Fruit fly (Drosophila melanogaster) whole organism, embryonic: ENCODE data around the gene CG6149.

ENCODE experiments used
- ATbp ChIP-seq: fragments of 200-800 bp; sonication (Bioruptor generic); optimal IDR thresholded peaks from 2 replicates; lab custom pipeline; 2017; ENCODE audit warnings: missing biosample characterization, mild to moderate bottlenecking, missing genetic modification characterization, missing genetic modification reagents
- Adf1 ChIP-seq: fragments of 200-800 bp; sonication (Bioruptor generic); IDR thresholded peaks from 2 replicates; pipeline ENCODE4 v1.3.6; 2022; ENCODE audit warnings: missing biosample characterization, missing genetic modification characterization
- Awh ChIP-seq: fragments of 200-800 bp; sonication (Bioruptor generic); IDR thresholded peaks from 2 replicates; pipeline ENCODE4, ENCODE4 v1.3.6; 2022; ENCODE audit warnings: missing biosample characterization, missing genetic modification characterization
- Blimp-1 ChIP-seq: fragments of 200-800 bp; sonication (Bioruptor generic); optimal IDR thresholded peaks from 3 replicates; lab custom pipeline; 2018; ENCODE audit warnings: missing biosample characterization, missing genetic modification characterization, mild to moderate bottlenecking, moderate library complexity, missing genetic modification reagents
- CG1024 ChIP-seq: fragments of 200-800 bp; sonication (Bioruptor generic); IDR thresholded peaks from 2 replicates; pipeline ENCODE4 v1.3.6; 2022; ENCODE audit warnings: missing biosample characterization, missing genetic modification characterization
- CG10462 ChIP-seq: fragments of 200-800 bp; sonication (Bioruptor generic); optimal IDR thresholded peaks from 2 replicates; lab custom pipeline; 2016; ENCODE audit warnings: missing biosample characterization, missing genetic modification characterization
- CG11504 ChIP-seq: fragments of 200-800 bp; sonication (Bioruptor generic); optimal IDR thresholded peaks from 3 replicates; lab custom pipeline; 2019; ENCODE audit warnings: missing biosample characterization, mild to moderate bottlenecking, missing genetic modification characterization, moderate library complexity
- CG12219 ChIP-seq: fragments of 200-800 bp; sonication (Bioruptor generic); optimal IDR thresholded peaks from 3 replicates; lab custom pipeline; 2018; ENCODE audit warnings: missing biosample characterization, mild to moderate bottlenecking, missing genetic modification characterization
- CG15269 ChIP-seq: fragments of 200-800 bp; sonication (Bioruptor generic); optimal IDR thresholded peaks from 2 replicates; lab custom pipeline; 2018; ENCODE audit warnings: missing biosample characterization, mild to moderate bottlenecking, missing genetic modification characterization, moderate library complexity
- CG17385 ChIP-seq: fragments of 200-800 bp; sonication (Bioruptor generic); optimal IDR thresholded peaks from 3 replicates; lab custom pipeline; 2018; ENCODE audit warnings: missing biosample characterization, mild to moderate bottlenecking, missing genetic modification characterization
- CG17568 ChIP-seq: fragments of 200-800 bp; sonication (Bioruptor generic); optimal IDR thresholded peaks from 2 replicates; lab custom pipeline; 2018; ENCODE audit warnings: missing biosample characterization, mild to moderate bottlenecking, missing genetic modification characterization, moderate library complexity
- CG18476 ChIP-seq: fragments of 200-800 bp; sonication (Bioruptor generic); optimal IDR thresholded peaks from 2 replicates; lab custom pipeline; 2016; ENCODE audit warnings: missing biosample characterization, mild to moderate bottlenecking, missing genetic modification characterization
- CG3065 ChIP-seq: fragments of 200-800 bp; sonication (Bioruptor generic); optimal IDR thresholded peaks from 2 replicates; lab custom pipeline; 2016; ENCODE audit warnings: missing biosample characterization, missing genetic modification characterization
- CG31365 ChIP-seq: fragments of 200-800 bp; sonication (Bioruptor generic); optimal IDR thresholded peaks from 2 replicates; lab custom pipeline; 2018; ENCODE audit warnings: missing biosample characterization, mild to moderate bottlenecking, missing genetic modification characterization
- CG32772 ChIP-seq: fragments of 200-800 bp; sonication (Bioruptor generic); IDR thresholded peaks from 2 replicates; pipeline ENCODE4 v1.3.6; 2022; ENCODE audit warnings: missing biosample characterization, missing genetic modification characterization
- CG3281 ChIP-seq: fragments of 200-800 bp; sonication (Bioruptor generic); optimal IDR thresholded peaks from 3 replicates; lab custom pipeline; 2017; ENCODE audit warnings: missing biosample characterization, mild to moderate bottlenecking, missing genetic modification characterization
- CG34422 ChIP-seq: fragments of 200-800 bp; sonication (Bioruptor generic); IDR thresholded peaks from 3 replicates; pipeline ENCODE4 v1.3.6; 2022; ENCODE audit warnings: missing biosample characterization, missing genetic modification characterization
- CG3847 ChIP-seq: fragments of 200-800 bp; sonication (Bioruptor generic); IDR thresholded peaks from 2 replicates; pipeline ENCODE4 v1.3.6; 2022; ENCODE audit warnings: missing biosample characterization, missing genetic modification characterization
- CG4424 ChIP-seq: fragments of 200-800 bp; sonication (Bioruptor generic); optimal IDR thresholded peaks from 3 replicates; lab custom pipeline; 2016; ENCODE audit warnings: missing biosample characterization, missing genetic modification characterization
- CG8290 ChIP-seq, 3 experiments: fragments of 200-800 bp; sonication (Bioruptor generic); optimal IDR thresholded peaks; 2 replicates each; lab custom pipeline; 2016 to 2019; ENCODE audit warnings: missing biosample characterization in 3 of 3, missing genetic modification characterization in 3 of 3, mild to moderate bottlenecking in 2 of 3, moderate library complexity in 1 of 3
- CG9437 ChIP-seq: fragments of 200-800 bp; sonication (Bioruptor generic); optimal IDR thresholded peaks from 2 replicates; lab custom pipeline; 2018; ENCODE audit warnings: missing biosample characterization, mild to moderate bottlenecking, missing genetic modification characterization
- CG9727 ChIP-seq: fragments of 200-800 bp; sonication (Bioruptor generic); optimal IDR thresholded peaks from 3 replicates; lab custom pipeline; 2017; ENCODE audit warnings: missing biosample characterization, mild to moderate bottlenecking, missing genetic modification characterization
- Doc3 ChIP-seq: fragments of 200-800 bp; sonication (Bioruptor generic); IDR thresholded peaks from 3 replicates; pipeline ENCODE4 v1.3.6; 2022; ENCODE audit warnings: missing biosample characterization, missing genetic modification characterization; ENCODE audit not compliant: partially characterized antibody
- HLH54F ChIP-seq: fragments of 200-800 bp; sonication (Bioruptor generic); optimal IDR thresholded peaks from 3 replicates; lab custom pipeline; 2016; ENCODE audit warnings: missing biosample characterization, missing genetic modification characterization
- Hand ChIP-seq: fragments of 200-800 bp; sonication (Bioruptor generic); optimal IDR thresholded peaks from 2 replicates; lab custom pipeline; 2017; ENCODE audit warnings: mild to moderate bottlenecking, missing biosample characterization, missing genetic modification reagents, missing genetic modification characterization
- Hr78 ChIP-seq, 2 experiments: fragments of 200-800 bp in 1 of 2; fragments of >200 bp in 1 of 2; sonication (Bioruptor generic) in 1 of 2; optimal IDR thresholded peaks; 2 replicates each; lab custom pipeline; 2017 to 2019; ENCODE audit warnings: missing biosample characterization in 2 of 2, missing genetic modification characterization in 2 of 2, mild to moderate bottlenecking in 1 of 2, moderate library complexity in 1 of 2
- Lpt ChIP-seq: fragments of >200 bp; optimal IDR thresholded peaks from 2 replicates; lab custom pipeline; 2018; ENCODE audit warnings: missing biosample characterization, missing genetic modification characterization
- Med ChIP-seq: fragments of 200-800 bp; sonication (Bioruptor generic); peaks from one replicate; lab custom pipeline; 2016; ENCODE audit warnings: missing biosample characterization, missing genetic modification characterization, mild to moderate bottlenecking, inconsistent platforms, moderate library complexity
- Six4 ChIP-seq: fragments of 200-800 bp; sonication (Bioruptor generic); optimal IDR thresholded peaks from 2 replicates; lab custom pipeline; 2016; ENCODE audit warnings: missing biosample characterization, missing genetic modification characterization
- Tbp ChIP-seq: fragments of >200 bp; optimal IDR thresholded peaks from 2 replicates; lab custom pipeline; 2018; ENCODE audit warnings: missing biosample characterization, missing genetic modification characterization
- al ChIP-seq: fragments of 200-800 bp; sonication (Bioruptor generic); IDR thresholded peaks from 2 replicates; pipeline ENCODE4 v1.3.6; 2022; ENCODE audit warnings: missing biosample characterization, missing genetic modification characterization
- cad ChIP-seq: fragments of >200 bp; optimal IDR thresholded peaks from 2 replicates; lab custom pipeline; 2017; ENCODE audit warnings: missing biosample characterization, missing genetic modification characterization
- chinmo ChIP-seq: fragments of 200-800 bp; sonication (Bioruptor generic); IDR thresholded peaks from 4 replicates; pipeline ENCODE4 v1.3.6; 2022; ENCODE audit warnings: missing biosample characterization, missing genetic modification characterization; ENCODE audit not compliant: partially characterized antibody
- fd3F ChIP-seq: fragments of 200-800 bp; sonication (Bioruptor generic); optimal IDR thresholded peaks from 2 replicates; lab custom pipeline; 2018; ENCODE audit warnings: missing biosample characterization, mild to moderate bottlenecking, missing genetic modification characterization, moderate library complexity
- ind ChIP-seq: fragments of 200-800 bp; sonication (Bioruptor generic); optimal IDR thresholded peaks from 3 replicates; lab custom pipeline; 2016; ENCODE audit warnings: missing biosample characterization, missing genetic modification characterization
- nerfin-1 ChIP-seq: fragments of 200-800 bp; sonication (Bioruptor generic); optimal IDR thresholded peaks from 3 replicates; lab custom pipeline; 2019; ENCODE audit warnings: missing biosample characterization, mild to moderate bottlenecking, missing genetic modification characterization, moderate library complexity
- pb ChIP-seq: fragments of 200-800 bp; sonication (Bioruptor generic); optimal IDR thresholded peaks from 3 replicates; lab custom pipeline; 2016; ENCODE audit warnings: missing biosample characterization, missing genetic modification characterization
- phol ChIP-seq: fragments of 200-800 bp; sonication (Bioruptor generic); optimal IDR thresholded peaks from 3 replicates; lab custom pipeline; 2018; ENCODE audit warnings: missing biosample characterization, mild to moderate bottlenecking, missing genetic modification characterization, moderate library complexity
- pita ChIP-seq: fragments of 200-800 bp; sonication (Bioruptor generic); optimal IDR thresholded peaks from 2 replicates; lab custom pipeline; 2017; ENCODE audit warnings: missing biosample characterization, mild to moderate bottlenecking, missing genetic modification characterization
- psq ChIP-seq: fragments of 200-800 bp; sonication (Bioruptor generic); optimal IDR thresholded peaks from 2 replicates; lab custom pipeline; 2017; ENCODE audit warnings: missing biosample characterization, missing genetic modification characterization
- pum ChIP-seq: fragments of 200-800 bp; sonication (Bioruptor generic); optimal IDR thresholded peaks from 2 replicates; lab custom pipeline; 2016; ENCODE audit warnings: missing biosample characterization, missing genetic modification characterization
- ranshi ChIP-seq: fragments of 200-800 bp; sonication (Bioruptor generic); IDR thresholded peaks from 2 replicates; pipeline ENCODE4 v1.3.6; 2022; ENCODE audit warnings: missing biosample characterization, missing genetic modification characterization
- rib ChIP-seq: fragments of 200-800 bp; sonication (Bioruptor generic); IDR thresholded peaks from 2 replicates; pipeline ENCODE4 v1.3.6; 2022; ENCODE audit warnings: missing biosample characterization, missing genetic modification characterization
- sens ChIP-seq: fragments of 200-800 bp; sonication (Bioruptor generic); peaks from one replicate; lab custom pipeline; 2016; ENCODE audit warnings: missing biosample characterization, missing genetic modification characterization
- ssp ChIP-seq: fragments of 200-800 bp; sonication (Bioruptor generic); IDR thresholded peaks from 2 replicates; pipeline ENCODE4 v1.3.6; 2022; ENCODE audit warnings: missing biosample characterization, missing genetic modification characterization
- tgo ChIP-seq: fragments of 200-800 bp; sonication (Bioruptor generic); IDR thresholded peaks from 3 replicates; pipeline ENCODE4 v1.3.6; 2022; ENCODE audit warnings: missing biosample characterization, missing genetic modification characterization
- tin ChIP-seq: fragments of 200-800 bp; sonication (Bioruptor generic); optimal IDR thresholded peaks from 3 replicates; lab custom pipeline; 2016; ENCODE audit warnings: missing biosample characterization, missing genetic modification characterization
- tll ChIP-seq, 2 experiments: fragments of 200-800 bp in 1 of 2; fragments of >200 bp in 1 of 2; sonication (Bioruptor generic) in 1 of 2; optimal IDR thresholded peaks; 2 replicates each; lab custom pipeline; 2017 to 2019; ENCODE audit warnings: missing biosample characterization in 2 of 2, missing genetic modification characterization in 2 of 2, mild to moderate bottlenecking in 1 of 2, moderate library complexity in 1 of 2
- tna ChIP-seq: fragments of 200-800 bp; sonication (Bioruptor generic); IDR thresholded peaks from 2 replicates; pipeline ENCODE4 v1.3.6; 2022; ENCODE audit warnings: missing biosample characterization, missing genetic modification characterization; ENCODE audit not compliant: partially characterized antibody

The CG6149 gene

dm6 chr3L:11398484-11399088, 36.7 kb downstream of the CG6149 start (continued):
- TF ChIP-seq CG9437 (GFP tag; lab: Kevin White, UChicago): peak; percentile 60
- TF ChIP-seq Awh (GFP tag; lab: Robert Waterston, UW): no peak
- no peak for TF ChIP-seq CG8290 (GFP tag; optimal IDR thresholded peaks at IDR 0.05; lab: Kevin White, UChicago)
- TF ChIP-seq CG8290 (tag; optimal IDR thresholded peaks at IDR 0.05; lab: Kevin White, UChicago): peak in 1 of 2 experiments; percentile 31
- TF ChIP-seq cad: no peak
- peak; percentile 64 for TF ChIP-seq CG15269 (tag; lab: Kevin White, UChicago)
- TF ChIP-seq rib (GFP tag; lab: Robert Waterston, UW): no peak
- TF ChIP-seq CG34422: 0 out of 3 replicates have a peak, but pooled peaks have one; percentile 31
- TF ChIP-seq ranshi: no peak
- TF ChIP-seq CG12219 (GFP tag; lab: Kevin White, UChicago): no peak
- no peak for TF ChIP-seq pum (GFP tag; lab: Kevin White, UChicago)
- peak; percentile 11 for TF ChIP-seq ATbp (GFP tag; lab: Kevin White, UChicago)
- TF ChIP-seq HLH54F: no peak
- no peak for TF ChIP-seq tll (GFP tag; optimal IDR thresholded peaks at IDR 0.05; lab: Kevin White, UChicago)
- TF ChIP-seq pita (GFP tag; lab: Kevin White, UChicago): no peak
- TF ChIP-seq Tbp (GFP tag; lab: Kevin White, UChicago): no peak
- TF ChIP-seq tna (GFP tag; lab: Robert Waterston, UW): no peak
- TF ChIP-seq CG18476 (GFP tag; lab: Kevin White, UChicago): no peak
- no peak for TF ChIP-seq Adf1 (GFP tag; lab: Robert Waterston, UW)
- peak; percentile 75 for TF ChIP-seq phol (tag; lab: Kevin White, UChicago)
- TF ChIP-seq CG3847 (GFP tag; lab: Robert Waterston, UW): peak; percentile 24; the same call in 1 of the 2 replicates
- no peak for TF ChIP-seq Lpt
- TF ChIP-seq psq (GFP tag; lab: Kevin White, UChicago): no peak
- TF ChIP-seq CG17568 (GFP tag; lab: Kevin White, UChicago): no peak
- peak; percentile 29 for TF ChIP-seq ind (GFP tag; lab: Kevin White, UChicago)
- peak; percentile 57 for TF ChIP-seq CG17385 (GFP tag; lab: Kevin White, UChicago)
- TF ChIP-seq nerfin-1 (tag; lab: Kevin White, UChicago): peak; percentile 44
- no peak for TF ChIP-seq CG1024 (GFP tag; lab: Robert Waterston, UW)
- no peak for TF ChIP-seq pb (GFP tag; lab: Kevin White, UChicago)
- TF ChIP-seq CG11504 (tag; lab: Kevin White, UChicago): peak; percentile 79
- TF ChIP-seq CG32772 (GFP tag; lab: Robert Waterston, UW): no peak
- TF ChIP-seq Blimp-1 (GFP tag; lab: Kevin White, UChicago): peak; percentile 69
- peak; percentile 49 for TF ChIP-seq CG3281 (GFP tag; lab: Kevin White, UChicago)
- TF ChIP-seq CG9727 (GFP tag; lab: Kevin White, UChicago): peak; percentile 84
- TF ChIP-seq tgo: peak; percentile 68
- no peak for TF ChIP-seq CG3065
- TF ChIP-seq fd3F: peak; percentile 33
- peak; percentile 33; the same call in 1 of the 2 replicates for TF ChIP-seq ssp (GFP tag; lab: Robert Waterston, UW)
- TF ChIP-seq sens (GFP tag; lab: Kevin White, UChicago): peak; percentile 50
- peak; percentile 29 for TF ChIP-seq tin (GFP tag; lab: Kevin White, UChicago)
- TF ChIP-seq CG10462 (GFP tag; lab: Kevin White, UChicago): no peak
- TF ChIP-seq Doc3 (GFP tag; lab: Robert Waterston, UW): no peak
- peak; percentile 53 for TF ChIP-seq Med (GFP tag; lab: Kevin White, UChicago)
- TF ChIP-seq CG4424: peak; percentile 61
- 0 out of 2 replicates have a peak, but pooled peaks have one; percentile 16 for TF ChIP-seq al
- no peak for TF ChIP-seq chinmo (GFP tag; lab: Robert Waterston, UW)
- peak in 1 of 2 experiments; percentile 21 for TF ChIP-seq Hr78 (GFP tag; optimal IDR thresholded peaks at IDR 0.05; lab: Kevin White, UChicago)
- peak; percentile 23 for TF ChIP-seq Six4
- no peak for TF ChIP-seq CG31365
- peak; percentile 32 for TF ChIP-seq Hand
